Worm (Caenorhabditis elegans) whole organism, L3 larva: Measurements from ENCODE around the gene kcc-2.

ENCODE experiments used
- R02D3.7 ChIP-seq: fragments of 150-350 bp; optimal IDR thresholded peaks from 2 replicates; lab custom pipeline; 2014; ENCODE audit warnings: missing biosample characterization, missing genetic modification characterization
- ZK546.5 ChIP-seq: sonication (generic microtip); optimal IDR thresholded peaks from 2 replicates; lab custom pipeline; 2017; ENCODE audit warnings: missing biosample characterization, missing genetic modification characterization
- aly-2 ChIP-seq: fragments of 150-350 bp; optimal IDR thresholded peaks from 2 replicates; lab custom pipeline; 2014; ENCODE audit warnings: missing biosample characterization, missing genetic modification characterization
- ama-1 ChIP-seq: fragments of 150-350 bp; optimal IDR thresholded peaks from 2 replicates; lab custom pipeline; 2018
- ceh-16 ChIP-seq: sonication (generic microtip); optimal IDR thresholded peaks from 2 replicates; lab custom pipeline; 2017; ENCODE audit warnings: missing biosample characterization, missing genetic modification characterization
- ceh-28 ChIP-seq: fragments of 150-350 bp; optimal IDR thresholded peaks from 2 replicates; lab custom pipeline; 2014; ENCODE audit warnings: missing biosample characterization, missing genetic modification reagents, missing genetic modification characterization
- ceh-82 ChIP-seq: fragments of 150-350 bp; optimal IDR thresholded peaks from 2 replicates; lab custom pipeline; 2014; ENCODE audit warnings: missing biosample characterization, missing genetic modification characterization
- ceh-9 ChIP-seq: sonication (generic microtip); optimal IDR thresholded peaks from 2 replicates; lab custom pipeline; 2018; ENCODE audit warnings: missing biosample characterization, missing genetic modification characterization
- daf-12 ChIP-seq: fragments of 150-350 bp; optimal IDR thresholded peaks from 2 replicates; lab custom pipeline; 2014; ENCODE audit warnings: missing biosample characterization, missing genetic modification reagents, missing genetic modification characterization
- egl-27 ChIP-seq: sonication (generic microtip); optimal IDR thresholded peaks from 4 replicates; lab custom pipeline; 2017; ENCODE audit warnings: missing biosample characterization, missing genetic modification reagents, missing genetic modification characterization
- egl-5 ChIP-seq: fragments of 150-350 bp; optimal IDR thresholded peaks from 2 replicates; lab custom pipeline; 2017; ENCODE audit warnings: missing biosample characterization, missing genetic modification reagents, missing genetic modification characterization, inconsistent platforms
- elt-1 ChIP-seq: fragments of 150-350 bp; optimal IDR thresholded peaks from 2 replicates; lab custom pipeline; 2014; ENCODE audit warnings: missing biosample characterization, missing genetic modification characterization
- elt-2 ChIP-seq: sonication (generic microtip); optimal IDR thresholded peaks from 2 replicates; lab custom pipeline; 2016; ENCODE audit warnings: missing genetic modification reagents, mild to moderate bottlenecking, missing genetic modification characterization, missing compliant biosample characterization
- elt-3 ChIP-seq, 3 experiments: fragments of 150-350 bp in 1 of 3; sonication (generic microtip) in 2 of 3; optimal IDR thresholded peaks; 2 replicates in 2 of 3; 4 replicates in 1 of 3; lab custom pipeline; 2014 to 2017; ENCODE audit warnings: missing biosample characterization in 3 of 3, missing genetic modification characterization in 3 of 3
- eor-1 ChIP-seq, 2 experiments: fragments of 150-350 bp; optimal IDR thresholded peaks; 2 replicates each; lab custom pipeline; 2014 to 2018; ENCODE audit warnings: missing biosample characterization in 2 of 2, missing genetic modification characterization in 2 of 2
- fkh-10 ChIP-seq: sonication (generic microtip); optimal IDR thresholded peaks from 2 replicates; lab custom pipeline; 2017; ENCODE audit warnings: missing biosample characterization, missing genetic modification reagents, missing genetic modification characterization
- fkh-2 ChIP-seq: fragments of 150-350 bp; optimal IDR thresholded peaks from 2 replicates; lab custom pipeline; 2014; ENCODE audit warnings: missing biosample characterization, missing genetic modification reagents, missing genetic modification characterization
- fos-1 ChIP-seq: fragments of 150-350 bp; optimal IDR thresholded peaks from 2 replicates; lab custom pipeline; 2014; ENCODE audit warnings: missing biosample characterization, missing genetic modification characterization
- hmg-11 ChIP-seq: sonication (generic microtip); optimal IDR thresholded peaks from 2 replicates; lab custom pipeline; 2016; ENCODE audit warnings: missing genetic modification characterization, missing compliant biosample characterization
- jun-1 ChIP-seq: fragments of 150-350 bp; optimal IDR thresholded peaks from 2 replicates; lab custom pipeline; 2014; ENCODE audit warnings: missing biosample characterization, missing genetic modification reagents, missing genetic modification characterization
- lin-15B ChIP-seq: fragments of 150-350 bp; optimal IDR thresholded peaks from 2 replicates; lab custom pipeline; 2014; ENCODE audit warnings: missing biosample characterization, missing genetic modification characterization
- lin-39 ChIP-seq: fragments of 150-350 bp; optimal IDR thresholded peaks from 2 replicates; lab custom pipeline; 2018; ENCODE audit warnings: missing biosample characterization, missing genetic modification reagents, missing genetic modification characterization
- lsy-12 ChIP-seq: sonication (generic microtip); optimal IDR thresholded peaks from 2 replicates; lab custom pipeline; 2016; ENCODE audit warnings: mild to moderate bottlenecking, missing genetic modification characterization, missing compliant biosample characterization
- mdl-1 ChIP-seq: fragments of 150-350 bp; optimal IDR thresholded peaks from 2 replicates; lab custom pipeline; 2014; ENCODE audit warnings: missing biosample characterization, missing genetic modification characterization
- mml-1 ChIP-seq: fragments of 150-350 bp; sonication (generic microtip); optimal IDR thresholded peaks from 3 replicates; lab custom pipeline; 2014; ENCODE audit warnings: missing biosample characterization, missing genetic modification characterization
- nfya-1 ChIP-seq: sonication (generic microtip); optimal IDR thresholded peaks from 2 replicates; lab custom pipeline; 2017; ENCODE audit warnings: missing genetic modification characterization, mild to moderate bottlenecking, missing compliant biosample characterization, antibody characterized with exemption, moderate library complexity; ENCODE audit not compliant: insufficient read depth
- nhr-11 ChIP-seq: fragments of 150-350 bp; optimal IDR thresholded peaks from 2 replicates; lab custom pipeline; 2014; ENCODE audit warnings: missing biosample characterization, missing genetic modification characterization
- nhr-12 ChIP-seq: fragments of 150-350 bp; optimal IDR thresholded peaks from 2 replicates; lab custom pipeline; 2014; ENCODE audit warnings: missing biosample characterization, missing genetic modification characterization
- nhr-23 ChIP-seq: fragments of 150-350 bp; optimal IDR thresholded peaks from 2 replicates; lab custom pipeline; 2014; ENCODE audit warnings: missing biosample characterization, missing genetic modification reagents, missing genetic modification characterization
- nhr-237 ChIP-seq: fragments of 150-350 bp; optimal IDR thresholded peaks from 2 replicates; lab custom pipeline; 2014; ENCODE audit warnings: missing biosample characterization, missing genetic modification characterization
- nhr-25 ChIP-seq: sonication (generic microtip); optimal IDR thresholded peaks from 2 replicates; lab custom pipeline; 2017; ENCODE audit warnings: missing biosample characterization, missing genetic modification characterization
- nhr-28 ChIP-seq: fragments of 150-350 bp; optimal IDR thresholded peaks from 2 replicates; lab custom pipeline; 2014; ENCODE audit warnings: missing biosample characterization, missing genetic modification characterization
- nhr-43 ChIP-seq: sonication (generic microtip); optimal IDR thresholded peaks from 2 replicates; lab custom pipeline; 2016; ENCODE audit warnings: mild to moderate bottlenecking, missing genetic modification characterization, missing compliant biosample characterization; ENCODE audit not compliant: poor library complexity, severe bottlenecking
- nhr-67 ChIP-seq: fragments of 150-350 bp; optimal IDR thresholded peaks from 2 replicates; lab custom pipeline; 2014; ENCODE audit warnings: missing biosample characterization, missing genetic modification characterization
- nhr-76 ChIP-seq: fragments of 150-350 bp; sonication (generic microtip); optimal IDR thresholded peaks from 5 replicates; lab custom pipeline; 2014; ENCODE audit warnings: missing biosample characterization, missing genetic modification characterization
- nhr-77 ChIP-seq: fragments of 150-350 bp; optimal IDR thresholded peaks from 2 replicates; lab custom pipeline; 2014; ENCODE audit warnings: missing biosample characterization, missing genetic modification characterization
- pha-4 ChIP-seq: fragments of 150-350 bp; optimal IDR thresholded peaks from 2 replicates; lab custom pipeline; 2014; ENCODE audit warnings: missing biosample characterization, missing genetic modification reagents, missing genetic modification characterization
- pqm-1 ChIP-seq: fragments of 150-350 bp; optimal IDR thresholded peaks from 2 replicates; lab custom pipeline; 2017; ENCODE audit warnings: missing biosample characterization, missing genetic modification characterization, inconsistent platforms
- sea-2 ChIP-seq: fragments of 150-350 bp; sonication (generic microtip); optimal IDR thresholded peaks from 4 replicates; lab custom pipeline; 2014; ENCODE audit warnings: missing biosample characterization, missing genetic modification reagents, missing genetic modification characterization
- skn-1 ChIP-seq: fragments of 150-350 bp; optimal IDR thresholded peaks from 2 replicates; lab custom pipeline; 2014; ENCODE audit warnings: missing biosample characterization, missing genetic modification characterization
- snpc-4 ChIP-seq: fragments of 150-350 bp; optimal IDR thresholded peaks from 2 replicates; lab custom pipeline; 2014; ENCODE audit warnings: missing biosample characterization, missing genetic modification characterization
- tbx-2 ChIP-seq: sonication (generic microtip); optimal IDR thresholded peaks from 2 replicates; lab custom pipeline; 2016; ENCODE audit warnings: mild to moderate bottlenecking, missing genetic modification characterization, missing compliant biosample characterization
- unc-39 ChIP-seq: sonication (generic microtip); optimal IDR thresholded peaks from 4 replicates; lab custom pipeline; 2017; ENCODE audit warnings: missing biosample characterization, missing genetic modification characterization
- unc-62 ChIP-seq: fragments of 150-350 bp; sonication (generic microtip); optimal IDR thresholded peaks from 4 replicates; lab custom pipeline; 2014; ENCODE audit warnings: missing biosample characterization, missing genetic modification reagents, missing genetic modification characterization
- zag-1 ChIP-seq: fragments of 150-350 bp; optimal IDR thresholded peaks from 2 replicates; lab custom pipeline; 2014; ENCODE audit warnings: missing biosample characterization, missing genetic modification characterization
- ztf-11 ChIP-seq: fragments of 150-350 bp; optimal IDR thresholded peaks from 2 replicates; lab custom pipeline; 2014; ENCODE audit warnings: missing biosample characterization, missing genetic modification characterization
- ztf-4 ChIP-seq: fragments of 150-350 bp; optimal IDR thresholded peaks from 2 replicates; lab custom pipeline; 2014; ENCODE audit warnings: missing biosample characterization, missing genetic modification characterization

The kcc-2 gene

ce11 chrIV:6112291-6112690 is 71.5 kb downstream of the kcc-2 start, which contains the start of gene M03D4.3:
Gene M03D4.3 (minus strand): TSS chrIV:6112391.
- TF ChIP-seq tbx-2 = no peak
- TF ChIP-seq aly-2 (tag; lab: Kevin White, UChicago) = no peak

- TF ChIP-seq tbx-2 = no peak
- TF ChIP-seq ceh-82 (tag; lab: Kevin White, UChicago) = no peak
- no peak for TF ChIP-seq skn-1
- no peak for TF ChIP-seq elt-2 (tag; lab: Kevin White, UChicago)
- no peak for TF ChIP-seq hmg-11
- TF ChIP-seq nhr-23 (tag; lab: Kevin White, UChicago) = no peak
- TF ChIP-seq nhr-25 (tag; lab: Kevin White, UChicago) = peak; percentile 29
- TF ChIP-seq nhr-67 (tag; lab: Kevin White, UChicago) = no peak
- no peak for TF ChIP-seq egl-27 (tag; lab: Kevin White, UChicago)
- TF ChIP-seq nhr-77 (tag; lab: Kevin White, UChicago) = no peak
- no peak for TF ChIP-seq nfya-1
- TF ChIP-seq ZK546.5 (tag; lab: Kevin White, UChicago) = no peak
- no peak for TF ChIP-seq pqm-1 (tag; lab: Kevin White, UChicago)
- no peak for TF ChIP-seq mml-1 (tag; lab: Kevin White, UChicago)
- TF ChIP-seq lin-39 = peak; percentile 19
- no peak for TF ChIP-seq fkh-10 (GFP tag; lab: Kevin White, UChicago)
- no peak for TF ChIP-seq unc-62 (GFP tag; lab: Kevin White, UChicago)
- TF ChIP-seq elt-1 = no peak
- no peak for TF ChIP-seq fkh-2 (tag; lab: Kevin White, UChicago)
- no peak for TF ChIP-seq egl-5
- TF ChIP-seq nhr-28 (tag; lab: Kevin White, UChicago) = no peak
- TF ChIP-seq sea-2 = no peak
- no peak for TF ChIP-seq nhr-43 (tag; lab: Kevin White, UChicago)
- no peak for TF ChIP-seq ama-1 (lab: Kevin White, UChicago)
- no peak for TF ChIP-seq aly-2 (tag; lab: Kevin White, UChicago)
- TF ChIP-seq fos-1 (tag; lab: Kevin White, UChicago) = no peak
- TF ChIP-seq elt-3 (tag; optimal IDR thresholded peaks at IDR 0.05; lab: Kevin White, UChicago) = no peak
- no peak for TF ChIP-seq ceh-28 (tag; lab: Kevin White, UChicago)
- TF ChIP-seq nhr-12 (tag; lab: Kevin White, UChicago) = no peak
- TF ChIP-seq ztf-11 = no peak
- no peak for TF ChIP-seq zag-1 (tag; lab: Kevin White, UChicago)
- TF ChIP-seq ceh-16 = no peak
- peak; percentile 1 for TF ChIP-seq lsy-12 (tag; lab: Kevin White, UChicago)
- no peak for TF ChIP-seq daf-12 (tag; lab: Kevin White, UChicago)
- TF ChIP-seq nhr-237 (tag; lab: Kevin White, UChicago) = no peak
- peak; percentile 22 for TF ChIP-seq lin-15B (tag; lab: Kevin White, UChicago)
- TF ChIP-seq mdl-1 (tag; lab: Kevin White, UChicago) = no peak
- TF ChIP-seq snpc-4 (tag; lab: Kevin White, UChicago) = peak; percentile 95
- TF ChIP-seq ztf-4 (tag; lab: Kevin White, UChicago) = no peak
- TF ChIP-seq nhr-11 (tag; lab: Kevin White, UChicago) = no peak
- peak; percentile 71 for TF ChIP-seq pha-4 (tag; lab: Kevin White, UChicago)
- no peak for TF ChIP-seq unc-39 (tag; lab: Kevin White, UChicago)
- TF ChIP-seq jun-1 (tag; lab: Kevin White, UChicago) = no peak
- TF ChIP-seq nhr-76 = no peak
- TF ChIP-seq R02D3.7 = peak; percentile 31
- TF ChIP-seq eor-1 (tag; optimal IDR thresholded peaks at IDR 0.05; lab: Kevin White, UChicago) = no peak
- TF ChIP-seq ceh-9 (tag; lab: Kevin White, UChicago) = no peak
Measured at ce11 chrIV:6117741-6118265, 77.0 kb downstream of the kcc-2 start, which contains the start of gene zen-4. Gene zen-4 (plus strand): TSS chrIV:6118215.
